Worm (Caenorhabditis elegans) whole organism, L4/young adult: ENCODE measurements around the gene srlf-15.

Source experiments
- dao-5 ChIP-seq: sonication (generic microtip); optimal IDR thresholded peaks from 2 replicates; lab custom pipeline; 2016; ENCODE audit warnings: missing genotype, missing genetic modification characterization, moderate library complexity, missing compliant biosample characterization
- him-1 ChIP-seq: sonication (generic microtip); optimal IDR thresholded peaks from 2 replicates; lab custom pipeline; 2016; ENCODE audit warnings: missing genotype, missing genetic modification reagents, missing genetic modification characterization, missing compliant biosample characterization

DNA sequence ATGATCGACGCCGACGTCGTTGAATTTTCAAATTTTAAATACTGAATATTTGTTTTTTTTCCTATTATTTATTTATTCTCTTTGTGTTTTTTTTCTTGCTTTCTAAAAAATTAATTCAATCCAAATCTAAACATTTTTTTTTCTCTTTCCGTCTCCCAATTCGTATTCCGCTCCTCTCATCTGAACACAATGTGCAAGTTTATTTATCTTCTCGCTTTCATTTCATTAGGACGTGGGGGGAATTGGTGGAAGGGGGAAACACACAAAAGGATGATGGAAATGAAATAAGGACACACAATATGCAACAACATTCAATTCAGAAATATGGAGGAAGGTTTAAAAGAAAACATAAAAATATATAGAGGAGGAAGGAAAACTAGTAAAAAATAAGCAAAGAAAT is 8.1 kb upstream of the srlf-15 start:
- no peak for TF ChIP-seq dao-5 (tag; lab: Kevin White, UChicago)
- TF ChIP-seq him-1: no peak
